Fruit fly (Drosophila melanogaster) whole organism, prepupa: ENCODE measurements around the gene Pi3K21B.

Experiments
- CG9139 ChIP-seq: fragments of 200-800 bp; sonication (Bioruptor generic); optimal IDR thresholded peaks from 3 replicates; lab custom pipeline; 2017; ENCODE audit warnings: missing biosample characterization, mild to moderate bottlenecking, missing genetic modification characterization
- Ets21C ChIP-seq: fragments of 200-800 bp; sonication (Bioruptor generic); optimal IDR thresholded peaks from 3 replicates; lab custom pipeline; 2016; ENCODE audit warnings: missing biosample characterization, missing genetic modification characterization
- fkh ChIP-seq: fragments of 200-800 bp; sonication (Bioruptor generic); optimal IDR thresholded peaks from 3 replicates; lab custom pipeline; 2017; ENCODE audit warnings: missing biosample characterization, mild to moderate bottlenecking, missing genetic modification characterization, moderate library complexity

DNA sequence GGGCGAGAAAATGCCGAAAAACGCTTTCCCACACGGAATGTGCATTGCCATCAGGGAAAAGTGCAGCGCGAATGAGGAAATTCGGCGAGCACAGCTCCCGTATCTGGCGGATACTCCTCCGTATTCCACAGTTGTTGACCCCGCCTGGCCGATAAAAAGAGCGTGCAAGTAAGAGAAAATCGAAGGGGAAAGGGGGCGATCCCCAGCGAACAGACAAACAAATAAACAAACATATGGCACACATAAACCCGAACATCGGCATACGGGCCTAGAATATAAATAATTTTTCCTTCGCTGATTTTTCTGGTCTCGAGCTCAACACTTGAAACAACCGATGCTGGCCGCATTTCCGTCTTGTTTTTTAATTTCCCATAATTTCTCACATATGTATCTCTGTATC, 7.3 kb upstream of the Pi3K21B start:
- TF ChIP-seq fkh (no peak), CG9139 (GFP tag; lab: Kevin White, UChicago) (no peak), Ets21C (GFP tag; lab: Kevin White, UChicago) (no peak)
